Worm (Caenorhabditis elegans) whole organism, L3 larva: ENCODE measurements around the gene sma-3.
A peak's percentile ranks its signal among the peaks of the same experiment; 100 is the strongest.

ENCODE experiments used
- R02D3.7 ChIP-seq: fragments of 150-350 bp; optimal IDR thresholded peaks from 2 replicates; lab custom pipeline; 2014; ENCODE audit warnings: missing biosample characterization, missing genetic modification characterization
- ZK546.5 ChIP-seq: sonication (generic microtip); optimal IDR thresholded peaks from 2 replicates; lab custom pipeline; 2017; ENCODE audit warnings: missing biosample characterization, missing genetic modification characterization
- aly-2 ChIP-seq: fragments of 150-350 bp; optimal IDR thresholded peaks from 2 replicates; lab custom pipeline; 2014; ENCODE audit warnings: missing biosample characterization, missing genetic modification characterization
- ama-1 ChIP-seq: fragments of 150-350 bp; optimal IDR thresholded peaks from 2 replicates; lab custom pipeline; 2018
- ceh-16 ChIP-seq: sonication (generic microtip); optimal IDR thresholded peaks from 2 replicates; lab custom pipeline; 2017; ENCODE audit warnings: missing biosample characterization, missing genetic modification characterization
- ceh-28 ChIP-seq: fragments of 150-350 bp; optimal IDR thresholded peaks from 2 replicates; lab custom pipeline; 2014; ENCODE audit warnings: missing biosample characterization, missing genetic modification reagents, missing genetic modification characterization
- ceh-9 ChIP-seq: sonication (generic microtip); optimal IDR thresholded peaks from 2 replicates; lab custom pipeline; 2018; ENCODE audit warnings: missing biosample characterization, missing genetic modification characterization
- daf-12 ChIP-seq: fragments of 150-350 bp; optimal IDR thresholded peaks from 2 replicates; lab custom pipeline; 2014; ENCODE audit warnings: missing biosample characterization, missing genetic modification reagents, missing genetic modification characterization
- egl-27 ChIP-seq: sonication (generic microtip); optimal IDR thresholded peaks from 4 replicates; lab custom pipeline; 2017; ENCODE audit warnings: missing biosample characterization, missing genetic modification reagents, missing genetic modification characterization
- egl-5 ChIP-seq: fragments of 150-350 bp; optimal IDR thresholded peaks from 2 replicates; lab custom pipeline; 2017; ENCODE audit warnings: missing biosample characterization, missing genetic modification reagents, missing genetic modification characterization, inconsistent platforms
- elt-1 ChIP-seq: fragments of 150-350 bp; optimal IDR thresholded peaks from 2 replicates; lab custom pipeline; 2014; ENCODE audit warnings: missing biosample characterization, missing genetic modification characterization
- elt-2 ChIP-seq: sonication (generic microtip); optimal IDR thresholded peaks from 2 replicates; lab custom pipeline; 2016; ENCODE audit warnings: missing genetic modification reagents, mild to moderate bottlenecking, missing genetic modification characterization, missing compliant biosample characterization
- elt-3 ChIP-seq, 3 experiments: fragments of 150-350 bp in 1 of 3; sonication (generic microtip) in 2 of 3; optimal IDR thresholded peaks; 2 replicates in 2 of 3; 4 replicates in 1 of 3; lab custom pipeline; 2014 to 2017; ENCODE audit warnings: missing biosample characterization in 3 of 3, missing genetic modification characterization in 3 of 3
- eor-1 ChIP-seq, 2 experiments: fragments of 150-350 bp; optimal IDR thresholded peaks; 2 replicates each; lab custom pipeline; 2014 to 2018; ENCODE audit warnings: missing biosample characterization in 2 of 2, missing genetic modification characterization in 2 of 2
- fkh-10 ChIP-seq: sonication (generic microtip); optimal IDR thresholded peaks from 2 replicates; lab custom pipeline; 2017; ENCODE audit warnings: missing biosample characterization, missing genetic modification reagents, missing genetic modification characterization
- fkh-2 ChIP-seq: fragments of 150-350 bp; optimal IDR thresholded peaks from 2 replicates; lab custom pipeline; 2014; ENCODE audit warnings: missing biosample characterization, missing genetic modification reagents, missing genetic modification characterization
- fos-1 ChIP-seq: fragments of 150-350 bp; optimal IDR thresholded peaks from 2 replicates; lab custom pipeline; 2014; ENCODE audit warnings: missing biosample characterization, missing genetic modification characterization
- hmg-11 ChIP-seq: sonication (generic microtip); optimal IDR thresholded peaks from 2 replicates; lab custom pipeline; 2016; ENCODE audit warnings: missing genetic modification characterization, missing compliant biosample characterization
- jun-1 ChIP-seq: fragments of 150-350 bp; optimal IDR thresholded peaks from 2 replicates; lab custom pipeline; 2014; ENCODE audit warnings: missing biosample characterization, missing genetic modification reagents, missing genetic modification characterization
- lin-15B ChIP-seq: fragments of 150-350 bp; optimal IDR thresholded peaks from 2 replicates; lab custom pipeline; 2014; ENCODE audit warnings: missing biosample characterization, missing genetic modification characterization
- lin-39 ChIP-seq: fragments of 150-350 bp; optimal IDR thresholded peaks from 2 replicates; lab custom pipeline; 2018; ENCODE audit warnings: missing biosample characterization, missing genetic modification reagents, missing genetic modification characterization
- lsy-12 ChIP-seq: sonication (generic microtip); optimal IDR thresholded peaks from 2 replicates; lab custom pipeline; 2016; ENCODE audit warnings: mild to moderate bottlenecking, missing genetic modification characterization, missing compliant biosample characterization
- mdl-1 ChIP-seq: fragments of 150-350 bp; optimal IDR thresholded peaks from 2 replicates; lab custom pipeline; 2014; ENCODE audit warnings: missing biosample characterization, missing genetic modification characterization
- mml-1 ChIP-seq: fragments of 150-350 bp; sonication (generic microtip); optimal IDR thresholded peaks from 3 replicates; lab custom pipeline; 2014; ENCODE audit warnings: missing biosample characterization, missing genetic modification characterization
- nfya-1 ChIP-seq: sonication (generic microtip); optimal IDR thresholded peaks from 2 replicates; lab custom pipeline; 2017; ENCODE audit warnings: missing genetic modification characterization, mild to moderate bottlenecking, missing compliant biosample characterization, antibody characterized with exemption, moderate library complexity; ENCODE audit not compliant: insufficient read depth
- nhr-11 ChIP-seq: fragments of 150-350 bp; optimal IDR thresholded peaks from 2 replicates; lab custom pipeline; 2014; ENCODE audit warnings: missing biosample characterization, missing genetic modification characterization
- nhr-12 ChIP-seq: fragments of 150-350 bp; optimal IDR thresholded peaks from 2 replicates; lab custom pipeline; 2014; ENCODE audit warnings: missing biosample characterization, missing genetic modification characterization
- nhr-23 ChIP-seq: fragments of 150-350 bp; optimal IDR thresholded peaks from 2 replicates; lab custom pipeline; 2014; ENCODE audit warnings: missing biosample characterization, missing genetic modification reagents, missing genetic modification characterization
- nhr-237 ChIP-seq: fragments of 150-350 bp; optimal IDR thresholded peaks from 2 replicates; lab custom pipeline; 2014; ENCODE audit warnings: missing biosample characterization, missing genetic modification characterization
- nhr-25 ChIP-seq: sonication (generic microtip); optimal IDR thresholded peaks from 2 replicates; lab custom pipeline; 2017; ENCODE audit warnings: missing biosample characterization, missing genetic modification characterization
- nhr-43 ChIP-seq: sonication (generic microtip); optimal IDR thresholded peaks from 2 replicates; lab custom pipeline; 2016; ENCODE audit warnings: mild to moderate bottlenecking, missing genetic modification characterization, missing compliant biosample characterization; ENCODE audit not compliant: poor library complexity, severe bottlenecking
- nhr-67 ChIP-seq: fragments of 150-350 bp; optimal IDR thresholded peaks from 2 replicates; lab custom pipeline; 2014; ENCODE audit warnings: missing biosample characterization, missing genetic modification characterization
- nhr-76 ChIP-seq: fragments of 150-350 bp; sonication (generic microtip); optimal IDR thresholded peaks from 5 replicates; lab custom pipeline; 2014; ENCODE audit warnings: missing biosample characterization, missing genetic modification characterization
- nhr-77 ChIP-seq: fragments of 150-350 bp; optimal IDR thresholded peaks from 2 replicates; lab custom pipeline; 2014; ENCODE audit warnings: missing biosample characterization, missing genetic modification characterization
- pha-4 ChIP-seq: fragments of 150-350 bp; optimal IDR thresholded peaks from 2 replicates; lab custom pipeline; 2014; ENCODE audit warnings: missing biosample characterization, missing genetic modification reagents, missing genetic modification characterization
- pqm-1 ChIP-seq: fragments of 150-350 bp; optimal IDR thresholded peaks from 2 replicates; lab custom pipeline; 2017; ENCODE audit warnings: missing biosample characterization, missing genetic modification characterization, inconsistent platforms
- sea-2 ChIP-seq: fragments of 150-350 bp; sonication (generic microtip); optimal IDR thresholded peaks from 4 replicates; lab custom pipeline; 2014; ENCODE audit warnings: missing biosample characterization, missing genetic modification reagents, missing genetic modification characterization
- snpc-4 ChIP-seq: fragments of 150-350 bp; optimal IDR thresholded peaks from 2 replicates; lab custom pipeline; 2014; ENCODE audit warnings: missing biosample characterization, missing genetic modification characterization
- tbx-2 ChIP-seq: sonication (generic microtip); optimal IDR thresholded peaks from 2 replicates; lab custom pipeline; 2016; ENCODE audit warnings: mild to moderate bottlenecking, missing genetic modification characterization, missing compliant biosample characterization
- unc-39 ChIP-seq: sonication (generic microtip); optimal IDR thresholded peaks from 4 replicates; lab custom pipeline; 2017; ENCODE audit warnings: missing biosample characterization, missing genetic modification characterization
- unc-62 ChIP-seq: fragments of 150-350 bp; sonication (generic microtip); optimal IDR thresholded peaks from 4 replicates; lab custom pipeline; 2014; ENCODE audit warnings: missing biosample characterization, missing genetic modification reagents, missing genetic modification characterization
- zag-1 ChIP-seq: fragments of 150-350 bp; optimal IDR thresholded peaks from 2 replicates; lab custom pipeline; 2014; ENCODE audit warnings: missing biosample characterization, missing genetic modification characterization
- ztf-4 ChIP-seq: fragments of 150-350 bp; optimal IDR thresholded peaks from 2 replicates; lab custom pipeline; 2014; ENCODE audit warnings: missing biosample characterization, missing genetic modification characterization

The sma-3 gene

DNA sequence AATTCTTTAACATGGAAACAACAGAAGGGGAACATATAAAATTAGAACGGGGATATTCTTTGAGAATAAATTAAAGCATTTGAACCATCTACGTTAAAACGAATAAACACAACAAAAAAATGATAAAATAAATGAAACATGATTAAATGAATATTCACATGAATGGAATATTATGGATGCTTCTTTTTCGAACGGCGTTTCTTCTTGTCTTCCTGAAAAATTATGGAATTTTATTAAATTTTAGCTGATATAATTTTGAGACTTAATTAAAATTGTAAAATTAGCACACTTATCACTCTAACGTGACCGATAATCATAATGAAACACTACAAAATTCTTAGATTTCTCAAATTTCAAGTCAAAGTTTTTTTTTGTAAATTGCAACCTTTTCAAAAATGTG lies 36.8 kb upstream of the sma-3 start:
- TF ChIP-seq nhr-43 (tag; lab: Kevin White, UChicago) (no peak), egl-5 (tag; lab: Kevin White, UChicago) (no peak), nfya-1 (tag; lab: Kevin White, UChicago) (no peak), ama-1 (no peak), pqm-1 (no peak), nhr-237 (tag; lab: Kevin White, UChicago) (no peak), ceh-28 (tag; lab: Kevin White, UChicago) (peak; percentile 23), sea-2 (GFP tag; lab: Kevin White, UChicago) (no peak), nhr-23 (peak; percentile 2), daf-12 (tag; lab: Kevin White, UChicago) (no peak), nhr-76 (no peak), aly-2 (tag; lab: Kevin White, UChicago) (peak; percentile 9)

DNA sequence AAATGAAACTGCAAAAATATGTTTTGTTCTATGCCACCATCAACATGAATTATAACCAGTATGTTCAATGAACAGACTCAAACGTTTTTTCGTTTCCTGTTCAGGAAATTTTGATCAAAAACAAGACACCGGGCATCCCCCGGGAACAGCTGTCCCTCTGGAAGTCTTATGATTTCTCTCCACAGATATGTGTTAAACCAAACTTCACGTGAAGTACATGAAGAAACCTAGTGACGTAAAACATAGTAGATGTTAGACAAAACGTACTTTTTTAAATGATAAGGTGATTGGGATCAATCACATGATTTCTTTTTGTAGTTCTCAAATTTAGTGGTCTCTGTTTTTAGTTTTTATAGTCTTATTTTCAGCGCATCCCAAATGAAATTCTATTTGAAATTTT lies 34.8 kb upstream of the sma-3 start:
- TF ChIP-seq eor-1 (tag; optimal IDR thresholded peaks at IDR 0.05; lab: Kevin White, UChicago) = no peak
- TF ChIP-seq nhr-77 = no peak
- peak; percentile 4 for TF ChIP-seq elt-2 (tag; lab: Kevin White, UChicago)
- no peak for TF ChIP-seq R02D3.7 (tag; lab: Kevin White, UChicago)
- TF ChIP-seq fkh-10 (GFP tag; lab: Kevin White, UChicago) = no peak
- TF ChIP-seq nhr-23 = peak; percentile 64
- no peak for TF ChIP-seq aly-2 (tag; lab: Kevin White, UChicago)
- no peak for TF ChIP-seq nhr-43 (tag; lab: Kevin White, UChicago)
- TF ChIP-seq ceh-16 = no peak
- no peak for TF ChIP-seq elt-1
- TF ChIP-seq ceh-9 = no peak
- peak; percentile 54 for TF ChIP-seq nhr-11 (tag; lab: Kevin White, UChicago)
- TF ChIP-seq nfya-1 (tag; lab: Kevin White, UChicago) = peak; percentile 1
- TF ChIP-seq ztf-4 (tag; lab: Kevin White, UChicago) = no peak
- TF ChIP-seq lin-15B = no peak
- TF ChIP-seq tbx-2 = no peak
- TF ChIP-seq pha-4 = no peak
- no peak for TF ChIP-seq fos-1
- no peak for TF ChIP-seq ZK546.5 (tag; lab: Kevin White, UChicago)
- TF ChIP-seq hmg-11 (tag; lab: Kevin White, UChicago) = no peak
- peak; percentile 44 for TF ChIP-seq pqm-1
- peak; percentile 36 for TF ChIP-seq nhr-25 (tag; lab: Kevin White, UChicago)
- no peak for TF ChIP-seq egl-27
- TF ChIP-seq zag-1 (tag; lab: Kevin White, UChicago) = no peak
- TF ChIP-seq jun-1 (tag; lab: Kevin White, UChicago) = peak; percentile 27
- no peak for TF ChIP-seq unc-39
- peak; percentile 33 for TF ChIP-seq mml-1 (tag; lab: Kevin White, UChicago)
- TF ChIP-seq nhr-67 (tag; lab: Kevin White, UChicago) = no peak
- TF ChIP-seq ceh-28 (tag; lab: Kevin White, UChicago) = no peak
- TF ChIP-seq sea-2 (GFP tag; lab: Kevin White, UChicago) = no peak
- TF ChIP-seq lsy-12 (tag; lab: Kevin White, UChicago) = no peak
- TF ChIP-seq snpc-4 (tag; lab: Kevin White, UChicago) = no peak

DNA sequence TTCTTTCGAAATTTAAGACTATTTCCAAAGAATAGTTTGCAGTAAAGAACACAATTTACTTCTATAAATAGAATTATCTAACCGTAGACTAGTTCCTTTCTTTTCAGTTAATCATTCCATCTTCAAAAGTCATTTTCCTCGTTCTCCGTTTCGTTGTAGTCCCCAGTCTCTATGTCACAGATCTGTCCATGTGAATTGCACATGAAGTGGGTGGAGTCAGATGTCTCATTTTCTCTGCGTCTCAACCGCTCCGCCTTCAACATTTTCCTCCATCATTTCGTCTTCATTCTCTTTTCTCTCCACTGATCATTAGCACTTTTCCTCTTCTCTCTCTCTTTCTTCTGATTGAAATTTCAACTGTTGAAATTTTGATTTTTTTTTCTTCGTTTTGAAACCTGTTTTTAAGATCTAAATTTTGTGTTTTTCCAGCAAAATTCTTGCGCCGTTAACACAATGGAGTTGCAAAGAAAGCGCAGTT lies 33.9 kb upstream of the sma-3 start, which contains the start of gene T07E3.4:
Gene T07E3.4, plus strand, starts transcription at position 428 of the 478 bp plus-strand sequence.
- TF ChIP-seq nhr-12 (tag; lab: Kevin White, UChicago) = no peak
- TF ChIP-seq zag-1 (tag; lab: Kevin White, UChicago) = no peak
- TF ChIP-seq egl-5 (tag; lab: Kevin White, UChicago) = no peak
- TF ChIP-seq fos-1 = peak; percentile 34
- peak; percentile 24 for TF ChIP-seq egl-27
- no peak for TF ChIP-seq ceh-16
- TF ChIP-seq nhr-77 = no peak
- peak; percentile 78 for TF ChIP-seq lin-39 (tag; lab: Kevin White, UChicago)
- peak; percentile 63 for TF ChIP-seq jun-1 (tag; lab: Kevin White, UChicago)
- no peak for TF ChIP-seq fkh-10 (GFP tag; lab: Kevin White, UChicago)
- TF ChIP-seq sea-2 (GFP tag; lab: Kevin White, UChicago) = no peak
- peak; percentile 77 for TF ChIP-seq hmg-11 (tag; lab: Kevin White, UChicago)
- TF ChIP-seq aly-2 (tag; lab: Kevin White, UChicago) = no peak
- no peak for TF ChIP-seq unc-62 (GFP tag; lab: Kevin White, UChicago)
- TF ChIP-seq snpc-4 (tag; lab: Kevin White, UChicago) = no peak
- TF ChIP-seq lsy-12 (tag; lab: Kevin White, UChicago) = no peak
- peak; percentile 54 for TF ChIP-seq elt-2 (tag; lab: Kevin White, UChicago)
- peak; percentile 47 for TF ChIP-seq ceh-28 (tag; lab: Kevin White, UChicago)
- TF ChIP-seq fkh-2 (tag; lab: Kevin White, UChicago) = no peak
- TF ChIP-seq nhr-76 = no peak
- TF ChIP-seq ama-1 = no peak
- peak; percentile 88 for TF ChIP-seq nfya-1 (tag; lab: Kevin White, UChicago)
- TF ChIP-seq ztf-4 (tag; lab: Kevin White, UChicago) = no peak
- TF ChIP-seq nhr-25 (tag; lab: Kevin White, UChicago) = peak; percentile 82
- TF ChIP-seq eor-1 (tag; optimal IDR thresholded peaks at IDR 0.05; lab: Kevin White, UChicago) = no peak
- TF ChIP-seq tbx-2 = peak; percentile 25
- TF ChIP-seq nhr-67 (tag; lab: Kevin White, UChicago) = no peak
- TF ChIP-seq pqm-1 = peak; percentile 65
- no peak for TF ChIP-seq ceh-9
- TF ChIP-seq ZK546.5 (tag; lab: Kevin White, UChicago) = no peak
- peak; percentile 58 for TF ChIP-seq nhr-11 (tag; lab: Kevin White, UChicago)
- TF ChIP-seq nhr-237 (tag; lab: Kevin White, UChicago) = no peak
- no peak for TF ChIP-seq elt-1
- TF ChIP-seq elt-3 (tag; optimal IDR thresholded peaks at IDR 0.05; lab: Kevin White, UChicago) = no peak
- TF ChIP-seq R02D3.7 (tag; lab: Kevin White, UChicago) = no peak
- no peak for TF ChIP-seq mdl-1 (tag; lab: Kevin White, UChicago)
- TF ChIP-seq pha-4 = peak; percentile 44
- peak; percentile 68 for TF ChIP-seq nhr-43 (tag; lab: Kevin White, UChicago)
- TF ChIP-seq mml-1 (tag; lab: Kevin White, UChicago) = peak; percentile 96
- peak; percentile 90 for TF ChIP-seq nhr-23
